Worm (Caenorhabditis elegans): Measurements from ENCODE around the gene F54B3.4.

DNA sequence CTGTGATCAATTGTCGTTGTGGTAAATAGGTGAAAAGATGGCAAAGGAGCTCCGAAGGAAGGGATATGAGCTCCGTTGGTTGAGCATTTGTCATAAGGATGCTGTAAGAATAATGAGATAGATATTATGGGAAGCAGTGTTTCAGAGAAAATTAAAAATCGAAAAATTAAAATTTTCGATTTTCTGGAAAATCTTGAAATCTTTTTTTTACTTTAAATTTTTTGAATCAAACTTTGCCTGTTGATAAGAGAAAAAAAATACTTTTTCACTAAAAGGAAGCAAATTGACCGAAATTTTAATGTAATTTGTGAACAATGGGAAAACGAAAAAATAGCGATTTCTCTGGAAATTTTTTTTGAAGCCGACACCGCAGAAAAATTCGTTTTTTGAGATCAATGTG, 31.4 kb downstream of the F54B3.4 start, which contains the start of gene mec-15:
- no peak for TF ChIP-seq sox-4 (tag; optimal IDR thresholded peaks at IDR 0.05)
- TF ChIP-seq fkh-10 (GFP tag; optimal IDR thresholded peaks at IDR 0.05) = no peak
- TF ChIP-seq tbx-2 (tag; optimal IDR thresholded peaks at IDR 0.05) = no peak
- TF ChIP-seq F13H6.1 (tag; optimal IDR thresholded peaks at IDR 0.05) = no peak
- TF ChIP-seq nhr-11 (tag; optimal IDR thresholded peaks at IDR 0.05) = no peak
- TF ChIP-seq ets-4 (tag; optimal IDR thresholded peaks at IDR 0.05) = no peak
- no peak for TF ChIP-seq npax-4 (tag; optimal IDR thresholded peaks at IDR 0.05)
- TF ChIP-seq nfya-1 (tag; optimal IDR thresholded peaks at IDR 0.05) = no peak

All from whole organism, late embryonic.